Worm (Caenorhabditis elegans): Measurements from ENCODE around the gene C10E2.1.

C10E2.1 gene

ce11 chrX:16796826-16797225, 34.2 kb downstream of the C10E2.1 start (continued):
- TF ChIP-seq hlh-12 (tag; optimal IDR thresholded peaks at IDR 0.05): no peak
- no peak for TF ChIP-seq hmg-20 (GFP tag; IDR thresholded peaks at IDR 0.05)
- no peak for TF ChIP-seq snpc-3.4 (tag; optimal IDR thresholded peaks at IDR 0.05)
- TF ChIP-seq Y79H2A.3 (GFP tag; conservative IDR thresholded peaks at IDR 0.05): no peak
- no peak for TF ChIP-seq dpl-1 (GFP tag; optimal IDR thresholded peaks at IDR 0.05)
- peak; percentile 61 for TF ChIP-seq mcd-1 (GFP tag; IDR thresholded peaks at IDR 0.05)
- no peak for TF ChIP-seq bed-2 (GFP tag; IDR thresholded peaks at IDR 0.05)

ce11 chrX:16798621-16799020, 36.0 kb downstream of the C10E2.1 start:
- TF ChIP-seq hmg-20 (GFP tag; IDR thresholded peaks at IDR 0.05) (no peak), atf-7 (tag; optimal IDR thresholded peaks at IDR 0.05) (peak; percentile 4), ztf-22 (GFP tag; optimal IDR thresholded peaks at IDR 0.05) (peak; percentile 52), D2030.7 (GFP tag; IDR thresholded peaks at IDR 0.05) (no peak), nhr-80 (tag; optimal IDR thresholded peaks at IDR 0.05) (peak; percentile 63), let-607 (tag; optimal IDR thresholded peaks at IDR 0.05) (peak in 1 of 2 experiments; percentile 28), chd-7 (tag; optimal IDR thresholded peaks at IDR 0.05) (no peak), lag-1 (GFP tag; IDR thresholded peaks at IDR 0.05) (no peak), mel-28 (tag; optimal IDR thresholded peaks at IDR 0.05; ENCODE audit: borderline replicate concordance) (no peak)

- TF ChIP-seq ceh-58 (GFP tag; IDR thresholded peaks at IDR 0.05) (no peak), ceh-27 (GFP tag; optimal IDR thresholded peaks at IDR 0.05) (peak; percentile 64), C17E4.6 (GFP tag; IDR thresholded peaks at IDR 0.05) (no peak), lin-26 (GFP tag; IDR thresholded peaks at IDR 0.05) (no peak), lsl-1 (GFP tag; optimal IDR thresholded peaks at IDR 0.05) (no peak), snpc-4 (GFP tag; optimal IDR thresholded peaks at IDR 0.05) (no peak), snpc-4 (tag; optimal IDR thresholded peaks at IDR 0.05) (peak in 1 of 4 experiments; percentile 38), nhr-120 (GFP tag; IDR thresholded peaks at IDR 0.05) (no peak), dox-1 (GFP tag; IDR thresholded peaks at IDR 0.05) (peak; percentile 44; the same call in 1 of the 2 replicates), lin-40 (tag; optimal IDR thresholded peaks at IDR 0.05) (peak; percentile 31), lin-35 (GFP tag; optimal IDR thresholded peaks at IDR 0.05) (peak in 1 of 3 experiments; percentile 13), dpff-1 (tag; optimal IDR thresholded peaks at IDR 0.05) (no peak), F55B11.4 (tag; optimal IDR thresholded peaks at IDR 0.05; ENCODE audit: borderline replicate concordance, insufficient read depth) (no peak), bed-2 (GFP tag; IDR thresholded peaks at IDR 0.05) (no peak), nfya-2 (GFP tag; IDR thresholded peaks at IDR 0.05) (no peak), ama-1 (optimal IDR thresholded peaks at IDR 0.05) (peak; percentile 58), ama-1 (GFP tag; optimal IDR thresholded peaks at IDR 0.05) (no peak), ZK185.1 (tag; optimal IDR thresholded peaks at IDR 0.05; ENCODE audit: poor library complexity, severe bottlenecking) (peak; percentile 3), zfh-2 (GFP tag; conservative IDR thresholded peaks at IDR 0.05) (peak; percentile 76; the same call in 1 of the 2 replicates), attf-5 (GFP tag; optimal IDR thresholded peaks at IDR 0.05) (peak; percentile 19), Y56A3A.18 (GFP tag; IDR thresholded peaks at IDR 0.05) (0 out of 2 replicates have a peak, but pooled peaks have one; percentile 4), nfyb-1 (GFP tag; IDR thresholded peaks at IDR 0.05) (peak; percentile 40; the same call in 1 of the 2 replicates), hmg-1.2 (GFP tag; IDR thresholded peaks at IDR 0.05) (peak; percentile 77; the same call in 1 of the 2 replicates), cebp-1 (GFP tag; IDR thresholded peaks at IDR 0.05) (no peak), cebp-1 (tag; optimal IDR thresholded peaks at IDR 0.05) (peak; percentile 56), K12H6.12 (tag; optimal IDR thresholded peaks at IDR 0.05) (peak; percentile 46), him-1 (tag; optimal IDR thresholded peaks at IDR 0.05) (no peak), pha-4 (tag; optimal IDR thresholded peaks at IDR 0.05) (no peak), rcor-1 (GFP tag; IDR thresholded peaks at IDR 0.05) (peak; percentile 34; the same call in 1 of the 2 replicates)
Observed at ce11 chrX:16799065-16799663, 36.5 kb downstream of the C10E2.1 start.
